Fruit fly (Drosophila melanogaster) S2 (cell line): Measurements from ENCODE around the gene CG32425.

Experiments
- CG8478 ChIP-seq: fragments of >200 bp; optimal IDR thresholded peaks from 2 replicates; lab custom pipeline; 2018
- CTCF ChIP-seq, 2 experiments: fragments of >200 bp; optimal IDR thresholded peaks; 2 replicates each; lab custom pipeline; 2018

CG32425 gene

DNA sequence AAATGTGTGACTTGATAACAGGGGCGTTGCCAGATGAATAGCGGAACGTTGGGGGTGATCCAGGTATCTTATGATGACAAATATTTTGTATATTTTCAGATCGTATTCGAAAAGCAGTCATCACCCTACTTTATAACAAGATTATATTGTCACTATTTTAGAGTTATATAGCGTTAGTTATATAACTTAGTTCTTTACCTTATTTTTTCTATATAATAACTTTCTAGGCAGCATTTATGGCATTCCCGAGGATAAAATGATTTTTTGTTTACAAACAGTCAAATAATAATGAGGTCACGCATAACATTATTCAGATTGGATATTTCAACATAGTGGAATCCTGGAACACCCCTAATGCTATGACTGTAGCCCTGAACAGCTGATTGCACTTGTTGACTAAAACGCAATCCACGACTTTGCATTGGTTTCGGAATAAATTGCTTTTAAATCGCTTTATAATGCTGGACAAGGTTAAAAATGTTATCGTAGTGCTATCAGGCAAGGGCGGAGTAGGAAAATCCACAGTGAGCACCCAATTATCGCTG is 29.1 kb downstream of the CG32425 start, which contains the start of gene Nubp2:
Nubp2 (plus strand) TSS at position 381 of the 545 bp plus-strand sequence.
- TF ChIP-seq CG8478 (lab: Kevin White, UChicago) (no peak), CTCF (optimal IDR thresholded peaks at IDR 0.05; lab: Kevin White, UChicago) (no peak)

dm6 chr3L:20529918-20530317 is 32.8 kb downstream of the CG32425 start:
- TF ChIP-seq CG8478 (lab: Kevin White, UChicago) (no peak), CTCF (optimal IDR thresholded peaks at IDR 0.05; lab: Kevin White, UChicago) (no peak)

dm6 chr3L:20530347-20531177 is 33.4 kb downstream of the CG32425 start:
- TF ChIP-seq CG8478 (lab: Kevin White, UChicago) (no peak), CTCF (optimal IDR thresholded peaks at IDR 0.05; lab: Kevin White, UChicago) (no peak)

dm6 chr3L:20531257-20531656 is 34.1 kb downstream of the CG32425 start:
- no peak for TF ChIP-seq CG8478 (lab: Kevin White, UChicago)
- no peak for TF ChIP-seq CTCF (optimal IDR thresholded peaks at IDR 0.05; lab: Kevin White, UChicago)

dm6 chr3L:20533409-20533808 is 36.3 kb downstream of the CG32425 start, which contains the start of gene CG13250:
Gene CG13250, plus strand, starts transcription at chr3L:20533709.
- no peak for TF ChIP-seq CTCF (optimal IDR thresholded peaks at IDR 0.05; lab: Kevin White, UChicago)
- TF ChIP-seq CG8478 (lab: Kevin White, UChicago): no peak

- no peak for TF ChIP-seq CTCF (optimal IDR thresholded peaks at IDR 0.05; lab: Kevin White, UChicago)
- TF ChIP-seq CG8478 (lab: Kevin White, UChicago): no peak
Observed at dm6 chr3L:20536919-20537318, 39.8 kb downstream of the CG32425 start.

DNA sequence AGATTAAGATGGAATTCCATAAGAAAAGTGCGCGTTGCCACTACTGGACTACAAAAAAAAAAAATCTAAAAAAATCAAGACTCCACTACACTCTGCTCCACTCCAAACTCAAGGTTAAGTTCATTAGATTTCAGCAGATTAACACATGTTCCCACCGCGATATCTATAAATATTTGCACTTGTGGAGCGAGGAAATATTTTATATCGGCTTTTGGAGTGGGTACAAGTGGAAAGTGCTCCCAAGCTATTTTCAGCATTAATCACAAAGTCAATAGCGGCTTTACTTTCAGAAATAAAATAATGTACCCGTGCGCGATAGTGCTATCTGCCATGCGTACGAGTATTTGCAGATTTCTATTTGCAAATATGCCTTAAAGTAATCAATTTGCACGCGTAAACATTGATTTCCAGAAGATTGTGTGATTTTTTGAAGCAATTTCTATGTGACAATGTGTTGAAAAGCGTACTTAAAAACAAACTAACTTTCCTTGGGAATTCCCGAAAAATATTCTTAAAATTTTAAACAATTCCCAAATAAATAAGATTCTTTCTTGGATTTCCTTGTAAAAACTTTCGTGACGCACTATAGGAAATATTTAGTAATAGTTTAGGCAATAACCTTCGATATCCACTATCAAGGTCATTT is 40.7 kb downstream of the CG32425 start:
- no peak for TF ChIP-seq CTCF (optimal IDR thresholded peaks at IDR 0.05; lab: Kevin White, UChicago)
- no peak for TF ChIP-seq CG8478 (lab: Kevin White, UChicago)

dm6 chr3L:20538458-20538857 is 41.3 kb downstream of the CG32425 start:
- TF ChIP-seq CG8478 (lab: Kevin White, UChicago) (no peak), CTCF (optimal IDR thresholded peaks at IDR 0.05; lab: Kevin White, UChicago) (no peak)

- no peak for TF ChIP-seq CTCF (optimal IDR thresholded peaks at IDR 0.05; lab: Kevin White, UChicago)
- no peak for TF ChIP-seq CG8478 (lab: Kevin White, UChicago)
Observed at dm6 chr3L:20539116-20539990, 42.2 kb downstream of the CG32425 start.

DNA sequence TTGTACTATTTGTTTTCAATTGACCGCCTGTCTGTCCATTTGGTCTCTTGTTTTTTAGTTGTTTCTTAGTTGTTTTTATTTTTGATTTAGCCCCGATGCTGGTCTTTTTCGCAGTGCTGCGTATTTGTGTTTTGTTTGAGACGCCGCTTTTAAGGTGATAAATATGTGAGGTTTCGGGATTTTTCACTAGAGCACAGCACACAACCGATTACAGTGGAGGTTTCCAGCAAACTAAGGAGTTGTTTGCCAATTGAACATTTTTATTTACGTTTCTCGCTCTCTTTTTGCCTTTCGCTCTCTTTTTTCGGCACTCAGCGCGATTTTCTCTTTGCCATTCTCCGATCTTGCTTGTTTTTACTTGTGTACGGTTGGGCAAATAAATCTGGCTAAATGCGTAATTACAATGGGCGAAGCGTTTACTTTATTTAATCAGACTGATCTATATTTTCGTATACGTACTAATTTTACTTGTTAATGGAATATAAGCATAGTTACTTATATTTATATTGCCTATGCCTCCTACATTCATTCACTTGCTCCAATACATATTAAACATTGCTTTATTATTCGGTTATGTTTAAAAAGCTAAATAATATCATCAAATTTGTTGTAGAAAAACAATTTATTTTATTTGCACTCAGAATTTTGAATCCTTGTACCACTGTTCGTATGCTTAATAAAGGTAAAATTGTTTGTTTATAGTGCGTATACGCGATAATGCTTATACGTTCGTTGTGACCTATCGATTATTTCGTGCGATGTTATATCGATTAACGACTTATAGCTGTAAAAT is 43.3 kb downstream of the CG32425 start, which contains the start of gene Rcd2:
Rcd2 (minus strand) TSS at position 236 of the 793 bp plus-strand sequence.
- TF ChIP-seq CG8478 (lab: Kevin White, UChicago): no peak
- no peak for TF ChIP-seq CTCF (optimal IDR thresholded peaks at IDR 0.05; lab: Kevin White, UChicago)

DNA sequence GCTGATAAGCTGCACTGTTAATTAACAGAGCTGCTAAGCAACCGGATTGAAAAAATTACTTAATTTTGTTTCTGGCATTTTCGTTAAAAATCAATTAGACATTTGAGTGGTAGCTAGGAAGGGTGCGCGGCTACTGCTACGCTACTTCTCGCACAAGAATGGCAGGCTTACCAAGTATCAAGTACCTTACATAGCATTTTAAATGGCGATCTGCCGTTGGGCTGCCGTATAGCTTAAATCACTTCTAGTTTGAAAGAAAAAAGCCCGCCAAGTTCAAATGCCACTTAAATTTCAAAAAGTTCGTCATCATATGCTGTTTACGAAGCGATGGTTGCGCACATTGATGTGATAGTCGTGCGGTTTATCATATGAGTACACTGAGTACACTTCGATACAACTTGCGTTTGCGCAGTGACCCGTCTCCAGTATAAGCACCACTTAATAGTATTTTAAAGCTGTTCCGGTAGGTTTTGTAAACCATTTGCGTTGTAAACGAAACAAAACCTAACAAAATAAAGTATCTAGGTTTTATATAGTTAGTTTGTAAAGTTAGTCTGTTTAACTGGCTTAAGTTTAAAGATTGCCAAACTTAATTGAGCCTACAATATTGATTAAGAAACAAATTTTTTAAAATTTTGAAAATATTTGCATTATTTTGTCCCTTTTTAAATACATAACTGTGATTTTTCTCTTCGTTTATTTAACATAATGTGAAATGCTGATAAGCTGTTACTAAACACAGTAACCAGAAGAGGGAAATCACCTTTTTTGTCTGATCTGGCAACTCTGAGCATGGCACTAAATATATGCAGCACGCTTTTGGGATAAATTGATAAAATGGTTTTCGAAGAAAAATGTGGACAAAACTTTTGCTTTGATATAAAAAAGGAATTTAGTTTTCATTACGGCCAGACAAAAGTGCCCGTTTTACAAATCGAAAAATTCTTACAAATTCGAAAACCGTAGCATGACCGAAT is 44.1 kb downstream of the CG32425 start:
- TF ChIP-seq CG8478 (lab: Kevin White, UChicago): no peak
- peak in 1 of 2 experiments; percentile 62 for TF ChIP-seq CTCF (optimal IDR thresholded peaks at IDR 0.05; lab: Kevin White, UChicago)

DNA sequence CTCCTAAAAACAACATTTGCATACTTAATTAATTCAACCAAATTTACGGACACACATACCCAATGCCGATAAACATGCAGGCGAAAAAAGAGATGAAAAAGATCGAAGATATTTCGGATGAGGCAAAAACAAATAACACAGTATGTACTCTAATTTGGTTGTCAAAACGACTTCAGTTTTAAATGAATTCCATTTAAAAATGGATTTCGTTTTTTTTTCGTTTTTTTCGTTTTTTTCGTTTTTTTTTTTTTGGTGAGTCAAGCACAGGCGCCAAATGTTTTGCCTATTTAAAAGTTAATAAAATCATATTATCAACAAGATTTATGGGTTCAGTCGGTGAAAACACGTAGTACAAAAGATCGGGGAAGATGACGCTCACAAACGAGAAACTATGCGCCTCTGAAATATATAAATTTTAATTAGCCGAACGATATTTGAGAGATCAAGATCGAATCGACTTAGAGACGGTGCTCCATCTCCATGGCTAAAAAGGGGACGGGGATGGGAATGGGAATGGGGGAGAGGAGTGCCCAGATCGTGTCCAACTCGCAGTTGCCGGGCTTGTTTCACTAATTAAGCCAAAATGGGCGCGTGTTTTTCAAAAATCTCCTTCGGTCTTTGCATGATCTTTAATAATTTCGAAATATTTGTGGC is 51.2 kb downstream of the CG32425 start:
- TF ChIP-seq CTCF (optimal IDR thresholded peaks at IDR 0.05; lab: Kevin White, UChicago) (no peak), CG8478 (lab: Kevin White, UChicago) (no peak)
